Worm (Caenorhabditis elegans) whole organism, L1 larva: ENCODE data around the gene bre-2.
A peak's percentile ranks its signal among the peaks of the same experiment; 100 is the strongest.

ENCODE experiments used
- C04F5.9 ChIP-seq: sonication (generic microtip); optimal IDR thresholded peaks from 2 replicates; lab custom pipeline; 2016; ENCODE audit warnings: missing genetic modification characterization, missing compliant biosample characterization
- C34B4.2 ChIP-seq: sonication (generic microtip); optimal IDR thresholded peaks from 2 replicates; lab custom pipeline; 2017; ENCODE audit warnings: mild to moderate bottlenecking, missing genetic modification characterization, missing compliant biosample characterization
- F16B12.6 ChIP-seq: fragments of 150-350 bp; optimal IDR thresholded peaks from 2 replicates; lab custom pipeline; 2014; ENCODE audit warnings: missing biosample characterization, missing genetic modification characterization
- aha-1 ChIP-seq: fragments of 150-350 bp; optimal IDR thresholded peaks from 2 replicates; lab custom pipeline; 2014; ENCODE audit warnings: missing biosample characterization, missing genetic modification characterization
- alr-1 ChIP-seq: fragments of 200-800 bp; sonication (Bioruptor generic); optimal IDR thresholded peaks from 2 replicates; lab custom pipeline; 2018; ENCODE audit warnings: borderline replicate concordance, mild to moderate bottlenecking, missing genetic modification characterization, missing compliant biosample characterization
- aly-2 ChIP-seq: fragments of 150-350 bp; optimal IDR thresholded peaks from 2 replicates; lab custom pipeline; 2014; ENCODE audit warnings: missing biosample characterization, missing genetic modification characterization
- ceh-8 ChIP-seq: fragments of 200-800 bp; sonication (Bioruptor generic); optimal IDR thresholded peaks from 2 replicates; lab custom pipeline; 2018; ENCODE audit warnings: mild to moderate bottlenecking, missing genetic modification characterization, moderate library complexity, missing compliant biosample characterization
- ceh-82 ChIP-seq, 3 experiments: fragments of 150-350 bp in 1 of 3; sonication (generic microtip) in 2 of 3; optimal IDR thresholded peaks; 2 replicates each; lab custom pipeline; 2014 to 2017; ENCODE audit warnings: missing biosample characterization in 3 of 3, missing genetic modification characterization in 3 of 3
- ceh-88 ChIP-seq: fragments of 200-800 bp; sonication (Bioruptor generic); IDR thresholded peaks from 2 replicates; pipeline ENCODE4 v1.3.6; 2022; ENCODE audit warnings: missing genetic modification characterization, missing compliant biosample characterization
- ceh-90 ChIP-seq: sonication (generic microtip); optimal IDR thresholded peaks from 2 replicates; lab custom pipeline; 2016; ENCODE audit warnings: missing genetic modification characterization, missing compliant biosample characterization
- dsc-1 ChIP-seq: sonication (generic microtip); optimal IDR thresholded peaks from 2 replicates; lab custom pipeline; 2016; ENCODE audit warnings: mild to moderate bottlenecking, missing genetic modification characterization, missing compliant biosample characterization
- efl-3 ChIP-seq: fragments of 200-800 bp; sonication (Bioruptor generic); optimal IDR thresholded peaks from 2 replicates; lab custom pipeline; 2018; ENCODE audit warnings: mild to moderate bottlenecking, missing genetic modification characterization, missing compliant biosample characterization
- egl-13 ChIP-seq: sonication (generic microtip); optimal IDR thresholded peaks from 2 replicates; lab custom pipeline; 2016; ENCODE audit warnings: missing genotype, missing genetic modification reagents, missing genetic modification characterization, missing compliant biosample characterization
- elt-2 ChIP-seq: sonication (generic microtip); optimal IDR thresholded peaks from 2 replicates; lab custom pipeline; 2016; ENCODE audit warnings: missing genetic modification characterization, mild to moderate bottlenecking, inconsistent platforms, missing compliant biosample characterization, missing genetic modification reagents
- elt-3 ChIP-seq, 6 experiments: fragments of 150-350 bp in 1 of 6; sonication (generic microtip); optimal IDR thresholded peaks; 2 replicates each; lab custom pipeline; 2017 to 2018; ENCODE audit warnings: missing biosample characterization in 6 of 6, missing genetic modification characterization in 6 of 6, inconsistent platforms in 1 of 6
- fkh-10 ChIP-seq: sonication (generic microtip); optimal IDR thresholded peaks from 2 replicates; lab custom pipeline; 2017; ENCODE audit warnings: missing biosample characterization, missing genetic modification reagents, missing genetic modification characterization
- irx-1 ChIP-seq: sonication (generic microtip); optimal IDR thresholded peaks from 2 replicates; lab custom pipeline; 2016; ENCODE audit warnings: missing genetic modification characterization, missing compliant biosample characterization
- isw-1 ChIP-seq: fragments of 200-800 bp; sonication (Bioruptor generic); IDR thresholded peaks from 2 replicates; pipeline ENCODE4 v1.3.6; 2022; ENCODE audit warnings: missing genetic modification characterization, missing compliant biosample characterization
- jun-1 ChIP-seq: fragments of 150-350 bp; optimal IDR thresholded peaks from 2 replicates; lab custom pipeline; 2014; ENCODE audit warnings: missing biosample characterization, missing genetic modification reagents, missing genetic modification characterization
- lin-13 ChIP-seq: fragments of 150-350 bp; optimal IDR thresholded peaks from 2 replicates; lab custom pipeline; 2014; ENCODE audit warnings: missing biosample characterization, missing genetic modification reagents, missing genetic modification characterization
- lin-14 ChIP-seq: fragments of 200-800 bp; sonication (Bioruptor generic); optimal IDR thresholded peaks from 2 replicates; lab custom pipeline; 2018; ENCODE audit warnings: mild to moderate bottlenecking, missing genetic modification characterization, moderate library complexity, missing compliant biosample characterization
- lin-15B ChIP-seq: fragments of 150-350 bp; sonication (generic microtip); optimal IDR thresholded peaks from 3 replicates; lab custom pipeline; 2014; ENCODE audit warnings: missing biosample characterization, missing genetic modification characterization
- lsy-2 ChIP-seq, 2 experiments: fragments of 150-350 bp; optimal IDR thresholded peaks; 2 replicates each; lab custom pipeline; 2014; ENCODE audit warnings: missing biosample characterization in 2 of 2, missing genetic modification characterization in 2 of 2
- mab-9 ChIP-seq: fragments of 200-800 bp; sonication (Bioruptor generic); IDR thresholded peaks from 2 replicates; pipeline ENCODE4 v1.3.6; 2022; ENCODE audit warnings: missing genetic modification reagents, missing genetic modification characterization, missing compliant biosample characterization
- mep-1 ChIP-seq: fragments of 150-350 bp; optimal IDR thresholded peaks from 2 replicates; lab custom pipeline; 2014; ENCODE audit warnings: missing biosample characterization, missing genetic modification characterization
- nhr-19 ChIP-seq: fragments of 200-800 bp; sonication (Bioruptor generic); conservative IDR thresholded peaks from 2 replicates; pipeline ENCODE4 v1.3.6; 2022; ENCODE audit warnings: missing genetic modification characterization, missing compliant biosample characterization
- nhr-237 ChIP-seq: fragments of 150-350 bp; optimal IDR thresholded peaks from 2 replicates; lab custom pipeline; 2014; ENCODE audit warnings: missing biosample characterization, missing genetic modification characterization
- nhr-47 ChIP-seq: sonication (generic microtip); optimal IDR thresholded peaks from 2 replicates; lab custom pipeline; 2016; ENCODE audit warnings: mild to moderate bottlenecking, missing genetic modification characterization, moderate library complexity, missing compliant biosample characterization
- nhr-71 ChIP-seq: sonication (generic microtip); optimal IDR thresholded peaks from 2 replicates; lab custom pipeline; 2016; ENCODE audit warnings: mild to moderate bottlenecking, missing genetic modification characterization, moderate library complexity, missing compliant biosample characterization
- nhr-76 ChIP-seq: sonication (generic microtip); optimal IDR thresholded peaks from 2 replicates; lab custom pipeline; 2017; ENCODE audit warnings: missing biosample characterization, missing genetic modification characterization
- nhr-84 ChIP-seq: sonication (generic microtip); optimal IDR thresholded peaks from 2 replicates; lab custom pipeline; 2017; ENCODE audit warnings: missing biosample characterization, missing genetic modification characterization
- nhr-85 ChIP-seq: sonication (generic microtip); peaks from one replicate; lab custom pipeline; 2016; ENCODE audit warnings: missing genetic modification characterization, inconsistent platforms, missing compliant biosample characterization
- pag-3 ChIP-seq: sonication (generic microtip); optimal IDR thresholded peaks from 2 replicates; lab custom pipeline; 2017; ENCODE audit warnings: missing genetic modification characterization, mild to moderate bottlenecking, missing compliant biosample characterization, antibody characterized with exemption, borderline replicate concordance; ENCODE audit not compliant: insufficient read depth
- skn-1 ChIP-seq: fragments of 150-350 bp; optimal IDR thresholded peaks from 2 replicates; lab custom pipeline; 2014; ENCODE audit warnings: missing biosample characterization, missing genetic modification characterization
- snpc-4 ChIP-seq: fragments of 150-350 bp; optimal IDR thresholded peaks from 2 replicates; lab custom pipeline; 2014; ENCODE audit warnings: missing biosample characterization, missing genetic modification characterization
- snu-23 ChIP-seq: sonication (generic microtip); optimal IDR thresholded peaks from 2 replicates; lab custom pipeline; 2016; ENCODE audit warnings: missing genetic modification characterization, missing compliant biosample characterization
- sup-37 ChIP-seq: fragments of 200-800 bp; sonication (Bioruptor generic); optimal IDR thresholded peaks from 2 replicates; lab custom pipeline; 2018; ENCODE audit warnings: mild to moderate bottlenecking, missing genetic modification characterization, missing compliant biosample characterization
- swsn-7 ChIP-seq: sonication (generic microtip); optimal IDR thresholded peaks from 2 replicates; lab custom pipeline; 2016; ENCODE audit warnings: missing genetic modification characterization, missing compliant biosample characterization
- tbx-2 ChIP-seq: sonication (generic microtip); optimal IDR thresholded peaks from 2 replicates; lab custom pipeline; 2016; ENCODE audit warnings: missing genetic modification characterization, missing compliant biosample characterization
- tlp-1 ChIP-seq: fragments of 150-350 bp; optimal IDR thresholded peaks from 2 replicates; lab custom pipeline; 2014; ENCODE audit warnings: missing biosample characterization, missing genetic modification characterization
- unc-62 ChIP-seq: fragments of 150-350 bp; optimal IDR thresholded peaks from 2 replicates; lab custom pipeline; 2014; ENCODE audit warnings: missing biosample characterization, missing genetic modification reagents, missing genetic modification characterization
- unc-98 ChIP-seq: fragments of 200-800 bp; sonication (Bioruptor generic); IDR thresholded peaks from 2 replicates; pipeline ENCODE4 v1.3.6; 2022; ENCODE audit warnings: missing genetic modification characterization, missing compliant biosample characterization
- vab-15 ChIP-seq: sonication (generic microtip); optimal IDR thresholded peaks from 2 replicates; lab custom pipeline; 2017; ENCODE audit warnings: missing genotype, mild to moderate bottlenecking, missing genetic modification characterization, missing compliant biosample characterization
- xbp-1 ChIP-seq: sonication (generic microtip); optimal IDR thresholded peaks from 2 replicates; lab custom pipeline; 2016; ENCODE audit warnings: missing genetic modification characterization, missing compliant biosample characterization
- zip-4 ChIP-seq: fragments of 200-800 bp; sonication (Bioruptor generic); optimal IDR thresholded peaks from 2 replicates; lab custom pipeline; 2018; ENCODE audit warnings: mild to moderate bottlenecking, missing genetic modification characterization, moderate library complexity, missing compliant biosample characterization

Gene bre-2

DNA sequence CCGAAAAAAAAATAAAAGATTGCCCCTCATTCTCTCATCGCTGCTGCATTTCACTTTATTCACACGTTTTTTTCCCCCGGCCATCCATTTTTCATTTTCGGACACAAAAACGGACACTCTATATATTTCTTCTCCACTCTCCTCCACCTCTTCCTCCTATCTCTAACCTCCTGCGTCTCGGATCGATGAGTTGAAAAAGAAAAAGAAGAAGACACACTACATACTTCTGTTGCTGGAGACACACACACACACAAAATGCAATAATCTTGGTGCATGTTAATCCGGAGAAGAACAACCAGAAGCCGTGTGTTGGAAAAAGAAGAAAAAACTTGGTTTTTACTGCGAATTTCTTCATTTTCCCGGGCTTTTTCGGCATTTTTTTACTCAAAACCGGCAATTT lies 33.5 kb downstream of the bre-2 start (continued):
- TF ChIP-seq elt-3 (tag; optimal IDR thresholded peaks at IDR 0.05; lab: Kevin White, UChicago) (peak in 1 of 6 experiments; percentile 42), nhr-85 (tag; lab: Kevin White, UChicago) (no peak), tbx-2 (peak; percentile 27), jun-1 (tag; lab: Kevin White, UChicago) (peak; percentile 20), zip-4 (GFP tag; lab: Kevin White, UChicago) (no peak), snu-23 (GFP tag; lab: Kevin White, UChicago) (peak; percentile 65), mab-9 (GFP tag; lab: Robert Waterston, UW) (no peak), C04F5.9 (tag; lab: Kevin White, UChicago) (no peak), tlp-1 (tag; lab: Kevin White, UChicago) (no peak), irx-1 (tag; lab: Kevin White, UChicago) (peak; percentile 19), ceh-90 (tag; lab: Kevin White, UChicago) (no peak), F16B12.6 (tag; lab: Kevin White, UChicago) (peak; percentile 55), lin-15B (tag; lab: Kevin White, UChicago) (no peak), unc-98 (GFP tag; lab: Robert Waterston, UW) (no peak), aha-1 (tag; lab: Kevin White, UChicago) (no peak), nhr-71 (tag; lab: Kevin White, UChicago) (peak; percentile 62), lin-13 (GFP tag; lab: Kevin White, UChicago) (peak; percentile 21), C34B4.2 (no peak), pag-3 (no peak), vab-15 (tag; lab: Kevin White, UChicago) (no peak), snpc-4 (tag; lab: Kevin White, UChicago) (peak; percentile 30), nhr-47 (peak; percentile 56), elt-2 (no peak), isw-1 (GFP tag; lab: Robert Waterston, UW) (peak; percentile 4), lin-14 (GFP tag; lab: Kevin White, UChicago) (no peak), ceh-82 (tag; optimal IDR thresholded peaks at IDR 0.05; lab: Kevin White, UChicago) (peak; percentile 64 to 65 (median 64)), fkh-10 (GFP tag; lab: Kevin White, UChicago) (peak; percentile 58), swsn-7 (tag; lab: Kevin White, UChicago) (peak; percentile 38), nhr-76 (tag; lab: Kevin White, UChicago) (no peak), sup-37 (no peak), lsy-2 (tag; optimal IDR thresholded peaks at IDR 0.05; lab: Kevin White, UChicago) (peak; percentile 36 to 74), nhr-84 (tag; lab: Kevin White, UChicago) (no peak), dsc-1 (tag; lab: Kevin White, UChicago) (peak; percentile 30), mep-1 (peak; percentile 70), unc-62 (GFP tag; lab: Kevin White, UChicago) (no peak), efl-3 (GFP tag; lab: Kevin White, UChicago) (no peak), ceh-88 (GFP tag; lab: Robert Waterston, UW) (no peak), nhr-237 (tag; lab: Kevin White, UChicago) (no peak), ceh-8 (GFP tag; lab: Kevin White, UChicago) (no peak), xbp-1 (tag; lab: Kevin White, UChicago) (peak; percentile 25), alr-1 (no peak), aly-2 (tag; lab: Kevin White, UChicago) (peak; percentile 25), skn-1 (tag; lab: Kevin White, UChicago) (peak; percentile 15)

DNA sequence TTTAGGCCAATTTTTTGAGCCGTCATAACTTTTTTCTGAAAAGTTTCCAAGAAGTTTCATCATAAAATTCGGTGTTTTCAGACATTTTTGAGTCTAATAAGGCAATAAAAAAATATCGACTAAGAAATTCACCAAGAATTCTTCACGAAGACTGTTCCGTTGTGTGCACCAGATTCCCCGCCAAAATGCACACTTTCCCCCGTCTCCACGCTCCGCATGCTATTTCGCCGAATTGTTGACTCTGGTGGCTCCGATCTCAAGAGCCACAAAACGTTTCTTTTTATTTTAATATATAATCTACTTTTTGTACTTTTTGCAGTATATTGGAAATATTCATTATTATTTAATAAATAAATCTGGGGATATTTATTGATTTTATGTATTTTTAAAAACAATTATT lies 33.9 kb downstream of the bre-2 start:
- TF ChIP-seq nhr-85 (tag; lab: Kevin White, UChicago) (peak; percentile 39), F16B12.6 (tag; lab: Kevin White, UChicago) (peak; percentile 77), nhr-19 (no peak), egl-13 (tag; lab: Kevin White, UChicago) (peak; percentile 11)
